Worm (Caenorhabditis elegans) whole organism, L4/young adult: ENCODE data around the gene farl-11.

Experiments
- W03F9.2 ChIP-seq: fragments of 150-350 bp; optimal IDR thresholded peaks from 2 replicates; lab custom pipeline; 2014; ENCODE audit warnings: missing biosample characterization, missing genetic modification characterization
- him-1 ChIP-seq: sonication (generic microtip); optimal IDR thresholded peaks from 2 replicates; lab custom pipeline; 2016; ENCODE audit warnings: missing genotype, missing genetic modification reagents, missing genetic modification characterization, missing compliant biosample characterization

ce11 chrII:7093339-7093821, 11.5 kb downstream of the farl-11 start, which contains the start of gene T02G5.3:
- no peak for TF ChIP-seq W03F9.2 (tag; lab: Kevin White, UChicago)
- no peak for TF ChIP-seq him-1 (tag; lab: Kevin White, UChicago)
